Worm (Caenorhabditis elegans) whole organism, mixed stage, embryonic: Measurements from ENCODE around the gene tbb-2.

ENCODE experiments used
- M03D4.4 ChIP-seq: sonication (generic microtip); optimal IDR thresholded peaks from 2 replicates; lab custom pipeline; 2017; ENCODE audit warnings: mild to moderate bottlenecking, missing genetic modification characterization, missing compliant biosample characterization
- elt-1 ChIP-seq: sonication (generic microtip); optimal IDR thresholded peaks from 2 replicates; lab custom pipeline; 2017; ENCODE audit warnings: missing genetic modification characterization, mild to moderate bottlenecking, missing compliant biosample characterization, antibody characterized with exemption, moderate library complexity, borderline replicate concordance; ENCODE audit not compliant: insufficient read depth
- lin-13 ChIP-seq: fragments of 150-350 bp; optimal IDR thresholded peaks from 2 replicates; lab custom pipeline; 2014; ENCODE audit warnings: missing biosample characterization, missing genetic modification characterization
- mab-5 ChIP-seq: fragments of 150-350 bp; optimal IDR thresholded peaks from 2 replicates; lab custom pipeline; 2014; ENCODE audit warnings: missing biosample characterization, missing genetic modification characterization
- nhr-28 ChIP-seq: fragments of 150-350 bp; optimal IDR thresholded peaks from 2 replicates; lab custom pipeline; 2014; ENCODE audit warnings: missing biosample characterization, missing genetic modification characterization

DNA sequence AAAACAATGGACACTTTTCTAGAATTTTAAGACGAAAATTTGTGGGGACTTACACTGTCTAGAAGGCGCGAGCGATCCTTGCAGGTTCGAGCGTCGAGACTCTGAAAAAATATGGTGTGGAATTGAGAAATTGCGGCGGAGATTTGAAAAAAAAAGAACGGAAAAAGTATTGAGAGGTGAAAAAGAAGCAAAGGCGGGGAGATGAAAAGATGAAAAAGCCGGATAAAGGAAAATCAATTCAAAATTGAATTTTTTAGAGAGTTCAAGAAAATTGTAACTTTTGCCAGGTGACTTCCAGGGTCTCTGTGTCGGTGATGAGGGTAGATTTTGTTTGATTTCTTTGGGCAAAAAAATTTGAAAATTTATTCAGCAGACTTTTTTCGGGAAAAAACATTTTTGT is 41.1 kb downstream of the tbb-2 start, which contains the start of gene msi-1:
- TF ChIP-seq M03D4.4 (tag; lab: Kevin White, UChicago) (no peak), nhr-28 (tag; lab: Kevin White, UChicago) (no peak), mab-5 (tag; lab: Kevin White, UChicago) (no peak), lin-13 (tag; lab: Kevin White, UChicago) (no peak), elt-1 (tag; lab: Kevin White, UChicago) (no peak)
